Fruit fly (Drosophila melanogaster) S2 (cell line): Measurements from ENCODE around the gene Pvf1.

ENCODE experiments used
- CG8478 ChIP-seq: fragments of >200 bp; optimal IDR thresholded peaks from 2 replicates; lab custom pipeline; 2018
- CTCF ChIP-seq, 2 experiments: fragments of >200 bp; optimal IDR thresholded peaks; 2 replicates each; lab custom pipeline; 2018

DNA sequence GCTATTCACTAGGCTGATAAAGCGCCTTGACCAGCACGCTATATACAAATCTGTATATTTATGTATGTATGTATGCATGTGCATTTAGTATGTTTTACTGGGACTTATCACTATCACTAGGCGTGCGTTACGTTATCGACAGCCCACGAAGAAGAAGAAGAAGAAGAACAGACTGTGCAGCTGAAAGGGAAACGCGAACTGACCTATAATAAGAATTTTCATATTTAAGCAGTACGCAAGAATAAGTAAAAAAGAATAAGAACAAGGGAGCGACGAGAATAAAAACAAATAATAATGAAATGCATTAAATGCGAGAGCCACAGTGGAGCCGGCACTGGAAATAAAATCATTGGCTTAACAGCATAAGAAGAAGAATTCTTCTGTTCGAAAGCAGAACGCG is 3.8 kb downstream of the Pvf1 start:
- TF ChIP-seq CG8478: no peak
- TF ChIP-seq CTCF (optimal IDR thresholded peaks at IDR 0.05; lab: Kevin White, UChicago): no peak
